Worm (Caenorhabditis elegans): ENCODE results near the gene clip-1.

clip-1 gene

ce11 chrIII:9309840-9310239 is 41.0 kb upstream of the clip-1 start:
- TF ChIP-seq lsl-1 (GFP tag; optimal IDR thresholded peaks at IDR 0.05) (no peak), nhr-90 (tag; optimal IDR thresholded peaks at IDR 0.05) (no peak), lin-26 (GFP tag; IDR thresholded peaks at IDR 0.05) (no peak), rcor-1 (GFP tag; IDR thresholded peaks at IDR 0.05) (no peak), die-1 (tag; optimal IDR thresholded peaks at IDR 0.05) (no peak), F23B12.7 (tag; optimal IDR thresholded peaks at IDR 0.05; ENCODE audit: insufficient read depth) (no peak), aptf-2 (GFP tag; conservative IDR thresholded peaks at IDR 0.05) (no peak), madf-6 (GFP tag; IDR thresholded peaks at IDR 0.05) (no peak), F10E7.11 (tag; optimal IDR thresholded peaks at IDR 0.05) (no peak), ama-1 (optimal IDR thresholded peaks at IDR 0.05) (no peak), ama-1 (GFP tag; optimal IDR thresholded peaks at IDR 0.05) (no peak), snpc-1.3 (tag; optimal IDR thresholded peaks at IDR 0.05; ENCODE audit: insufficient read depth) (no peak), K11D2.4 (GFP tag; IDR thresholded peaks at IDR 0.05) (no peak), snpc-1.1 (tag; optimal IDR thresholded peaks at IDR 0.05; ENCODE audit: insufficient read depth) (no peak), dpl-1 (GFP tag; optimal IDR thresholded peaks at IDR 0.05) (no peak), F55B11.4 (tag; optimal IDR thresholded peaks at IDR 0.05; ENCODE audit: borderline replicate concordance, insufficient read depth) (no peak), ceh-79 (tag; optimal IDR thresholded peaks at IDR 0.05) (no peak), madf-10 (tag; optimal IDR thresholded peaks at IDR 0.05) (no peak)

- no peak for TF ChIP-seq mxl-1 (tag; optimal IDR thresholded peaks at IDR 0.05)
- TF ChIP-seq tbx-9 (tag; optimal IDR thresholded peaks at IDR 0.05; ENCODE audit: borderline replicate concordance), result no peak
- no peak for TF ChIP-seq pha-4 (tag; optimal IDR thresholded peaks at IDR 0.05)
- no peak for TF ChIP-seq ccch-3 (GFP tag; optimal IDR thresholded peaks at IDR 0.05)
- no peak for TF ChIP-seq egrh-3 (GFP tag; IDR thresholded peaks at IDR 0.05)
- no peak for TF ChIP-seq ztf-26 (tag; optimal IDR thresholded peaks at IDR 0.05)
- no peak for TF ChIP-seq F49E8.2 (tag; optimal IDR thresholded peaks at IDR 0.05; ENCODE audit: insufficient read depth)
- TF ChIP-seq nfyb-1 (GFP tag; IDR thresholded peaks at IDR 0.05), result no peak
- no peak for TF ChIP-seq sea-2 (GFP tag; IDR thresholded peaks at IDR 0.05)
- TF ChIP-seq mes-4 (tag; optimal IDR thresholded peaks at IDR 0.05), result no peak
- TF ChIP-seq F23B12.7 (tag; optimal IDR thresholded peaks at IDR 0.05; ENCODE audit: insufficient read depth), result no peak
- no peak for TF ChIP-seq fkh-3 (tag; optimal IDR thresholded peaks at IDR 0.05)
- no peak for TF ChIP-seq attf-5 (GFP tag; optimal IDR thresholded peaks at IDR 0.05)
Observed at ce11 chrIII:9306596-9306995, 37.7 kb upstream of the clip-1 start, which contains the start of gene srx-45. srx-45 (minus strand) TSS chrIII:9306696.

DNA sequence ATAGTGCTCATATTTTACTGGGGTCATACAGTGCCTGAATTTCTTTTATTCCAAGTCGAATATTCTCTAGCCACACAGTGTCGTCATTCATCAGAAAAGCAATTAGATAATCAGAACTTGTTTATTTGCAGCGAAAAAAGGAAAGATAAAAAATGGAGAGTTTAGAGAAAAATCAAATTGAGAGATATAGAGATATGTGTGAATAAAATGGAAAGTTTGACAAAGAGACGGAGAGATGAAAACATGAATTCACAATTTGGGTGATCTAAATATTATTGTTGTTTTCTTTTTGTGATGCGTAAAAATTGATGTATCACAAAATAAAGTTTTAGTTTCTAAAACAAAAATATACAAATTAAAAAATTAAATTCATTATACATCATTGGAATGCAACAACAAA is 31.8 kb upstream of the clip-1 start:
- TF ChIP-seq ama-1 (optimal IDR thresholded peaks at IDR 0.05) (no peak), ama-1 (GFP tag; optimal IDR thresholded peaks at IDR 0.05) (no peak), Y53G8AR.9 (GFP tag; conservative IDR thresholded peaks at IDR 0.05) (no peak), F22D6.2 (tag; optimal IDR thresholded peaks at IDR 0.05) (no peak), fkh-3 (tag; optimal IDR thresholded peaks at IDR 0.05) (no peak), chd-7 (tag; optimal IDR thresholded peaks at IDR 0.05) (no peak), T07F8.4 (tag; optimal IDR thresholded peaks at IDR 0.05) (no peak), C17E4.6 (GFP tag; IDR thresholded peaks at IDR 0.05) (no peak)

- TF ChIP-seq lsl-1 (GFP tag; optimal IDR thresholded peaks at IDR 0.05), result no peak
- TF ChIP-seq ceh-58 (GFP tag; IDR thresholded peaks at IDR 0.05), result no peak
- no peak for TF ChIP-seq die-1 (tag; optimal IDR thresholded peaks at IDR 0.05)
- no peak for TF ChIP-seq ztf-25 (GFP tag; IDR thresholded peaks at IDR 0.05)
- no peak for TF ChIP-seq lin-40 (tag; optimal IDR thresholded peaks at IDR 0.05)
- no peak for TF ChIP-seq lin-26 (GFP tag; IDR thresholded peaks at IDR 0.05)
- TF ChIP-seq F10E7.11 (tag; optimal IDR thresholded peaks at IDR 0.05), result no peak
- TF ChIP-seq snpc-4 (GFP tag; optimal IDR thresholded peaks at IDR 0.05), result no peak
- no peak for TF ChIP-seq snpc-4 (tag; optimal IDR thresholded peaks at IDR 0.05)
- TF ChIP-seq snpc-1.3 (tag; optimal IDR thresholded peaks at IDR 0.05; ENCODE audit: insufficient read depth), result no peak
- no peak for TF ChIP-seq nfyb-1 (GFP tag; IDR thresholded peaks at IDR 0.05)
- no peak for TF ChIP-seq bed-1 (GFP tag; IDR thresholded peaks at IDR 0.05)
- TF ChIP-seq F55B11.4 (tag; optimal IDR thresholded peaks at IDR 0.05; ENCODE audit: borderline replicate concordance, insufficient read depth), result no peak
- TF ChIP-seq nhr-80 (tag; optimal IDR thresholded peaks at IDR 0.05), result no peak
- no peak for TF ChIP-seq mxl-1 (tag; optimal IDR thresholded peaks at IDR 0.05)
- no peak for TF ChIP-seq hlh-26 (GFP tag; conservative IDR thresholded peaks at IDR 0.05)
- no peak for TF ChIP-seq snpc-3.4 (tag; optimal IDR thresholded peaks at IDR 0.05)
Observed at ce11 chrIII:9299919-9300318, 31.1 kb upstream of the clip-1 start, which contains the start of gene K01B6.3. K01B6.3 (plus strand) TSS chrIII:9300219.

Measured in whole organism, young adult.